Fruit fly (Drosophila melanogaster) whole organism: ENCODE measurements around the gene CG6602.

Experiments used
- CG8478 ChIP-seq: fragments of >200 bp; optimal IDR thresholded peaks from 2 replicates; lab custom pipeline; 2018; ENCODE audit warnings: inconsistent platforms
- Dll ChIP-seq: fragments of >200 bp; optimal IDR thresholded peaks from 2 replicates; lab custom pipeline; 2017
- EcR ChIP-seq, 2 experiments: fragments of >200 bp; optimal IDR thresholded peaks; 2 replicates each; lab custom pipeline; 2017; ENCODE audit warnings: missing biosample characterization in 2 of 2, missing genetic modification characterization in 2 of 2, missing genetic modification reagents in 2 of 2
- psq ChIP-seq: fragments of >200 bp; optimal IDR thresholded peaks from 2 replicates; lab custom pipeline; 2017
- usp ChIP-seq: fragments of >200 bp; optimal IDR thresholded peaks from 2 replicates; lab custom pipeline; 2017; ENCODE audit warnings: missing biosample characterization, missing genetic modification characterization, mixed read lengths

DNA sequence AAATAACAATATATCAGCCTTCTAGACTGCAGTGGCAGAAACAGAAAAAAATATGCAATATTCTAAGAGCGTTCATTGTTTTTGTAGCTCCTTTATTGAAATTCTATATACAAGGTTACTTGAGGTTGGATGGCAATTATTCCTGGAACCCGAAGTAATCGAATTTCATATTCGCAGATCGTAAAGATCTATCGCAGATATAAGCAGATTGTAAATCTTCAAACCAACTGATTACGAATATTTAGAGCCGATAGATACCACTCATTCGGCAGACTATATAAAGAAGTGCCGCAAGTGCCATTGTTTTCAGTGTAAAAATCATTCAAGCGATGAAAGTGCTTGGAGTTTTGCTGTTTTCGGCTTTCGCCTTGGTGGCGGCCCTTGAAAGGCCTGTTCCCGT is 19.9 kb upstream of the CG6602 start, which contains the start of gene Jon65Aii:
- no peak for TF ChIP-seq psq (lab: Kevin White, UChicago)
- TF ChIP-seq Dll (lab: Kevin White, UChicago) = no peak
- no peak for TF ChIP-seq CG8478 (lab: Kevin White, UChicago)
- no peak for TF ChIP-seq usp (GFP tag; lab: Kevin White, UChicago)
- TF ChIP-seq EcR (GFP tag; optimal IDR thresholded peaks at IDR 0.05; lab: Kevin White, UChicago) = no peak
